Fruit fly (Drosophila melanogaster): ENCODE results near the gene CG3792.

Gene CG3792

DNA sequence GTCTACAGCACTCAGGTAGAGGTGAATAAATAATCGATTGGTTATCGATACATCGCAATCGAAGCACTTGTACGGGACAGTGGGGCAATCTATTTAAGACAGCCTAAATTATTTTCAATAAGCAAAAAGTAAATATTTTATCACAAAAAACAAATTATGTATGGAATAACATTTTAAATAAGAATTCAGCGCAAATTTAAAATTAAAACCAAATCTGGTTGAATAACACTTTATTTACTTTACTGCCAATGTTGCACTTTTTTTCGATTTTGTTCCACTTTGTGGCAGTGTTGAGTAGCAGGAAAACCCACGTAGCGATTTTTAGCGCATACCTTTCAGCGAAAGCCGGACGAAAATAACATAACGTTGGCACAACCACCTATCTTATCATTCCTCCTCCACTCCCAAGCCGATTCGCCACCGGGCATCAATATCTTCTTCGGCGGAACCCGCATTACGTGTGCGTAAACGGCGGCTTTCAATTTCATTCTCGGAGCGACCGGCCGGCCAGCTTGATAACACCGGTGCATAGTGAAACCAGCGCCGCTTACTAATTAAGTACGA is at the start of gene CG3792, which contains the start of gene Gmd:
TSS of gene CG3792 (plus strand) at position 325 of the 564 bp plus-strand sequence.
TSS of gene Gmd (minus strand) at position 36 of the 564 bp plus-strand sequence.
- no peak for TF ChIP-seq insv (optimal IDR thresholded peaks at IDR 0.05)
- no peak for TF ChIP-seq ttk (optimal IDR thresholded peaks at IDR 0.05)
- TF ChIP-seq h (optimal IDR thresholded peaks at IDR 0.05) = no peak
- no peak for TF ChIP-seq Myc (optimal IDR thresholded peaks at IDR 0.05)
- TF ChIP-seq psq (optimal IDR thresholded peaks at IDR 0.05) = no peak
- no peak for TF ChIP-seq Sin3A (optimal IDR thresholded peaks at IDR 0.05)

- no peak for TF ChIP-seq ttk (optimal IDR thresholded peaks at IDR 0.05)
- TF ChIP-seq psq (optimal IDR thresholded peaks at IDR 0.05) = no peak
- no peak for TF ChIP-seq Myc (optimal IDR thresholded peaks at IDR 0.05)
- TF ChIP-seq insv (optimal IDR thresholded peaks at IDR 0.05) = no peak
- TF ChIP-seq h (optimal IDR thresholded peaks at IDR 0.05) = no peak
- no peak for TF ChIP-seq Sin3A (optimal IDR thresholded peaks at IDR 0.05)
These were observed 48.8 kb upstream of the CG3792 start for dm6 chr2L:4928340-4928739.

DNA sequence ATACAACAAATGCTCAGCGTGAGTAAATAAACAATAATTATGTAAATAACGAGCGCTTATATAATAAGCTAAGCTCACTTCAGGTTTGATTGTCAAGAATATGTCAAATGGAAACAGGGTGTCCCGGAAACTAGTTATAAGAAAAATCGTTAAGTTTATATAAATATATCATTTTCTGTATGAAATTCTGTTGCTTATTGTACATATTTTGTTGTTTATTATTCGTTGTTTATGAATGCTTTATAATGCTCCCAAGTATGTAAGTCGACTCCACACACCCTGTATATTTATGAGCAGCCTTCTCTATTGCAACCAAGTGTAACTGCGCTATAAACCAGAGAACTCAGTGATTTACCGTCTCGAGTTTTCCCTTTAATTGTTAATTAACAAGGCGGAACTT is 46.6 kb upstream of the CG3792 start:
- no peak for TF ChIP-seq insv (optimal IDR thresholded peaks at IDR 0.05)
- no peak for TF ChIP-seq Sin3A (optimal IDR thresholded peaks at IDR 0.05)

DNA sequence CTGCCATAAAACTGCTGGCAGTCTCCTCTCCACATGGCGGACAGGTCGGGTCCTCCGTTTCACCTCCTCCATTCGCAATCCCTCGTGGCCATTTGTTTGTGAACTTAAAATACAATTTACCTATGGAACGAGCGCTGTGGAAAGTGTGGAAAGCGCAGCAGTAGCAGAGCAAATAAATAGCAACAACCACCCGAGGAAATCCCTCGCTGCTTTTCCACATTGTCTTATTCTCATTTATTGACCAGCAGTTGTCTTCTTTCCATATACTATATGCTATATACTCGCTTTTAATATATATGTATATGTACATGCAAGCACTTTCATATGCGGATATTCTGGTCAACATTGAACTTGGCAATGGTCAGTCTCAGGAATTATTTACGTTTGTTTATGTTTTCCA is 44.8 kb upstream of the CG3792 start, which contains the start of gene hoe1:
TSS of gene hoe1 (minus strand) at position 101 of the 400 bp plus-strand sequence.
- TF ChIP-seq insv (optimal IDR thresholded peaks at IDR 0.05) (no peak), ttk (optimal IDR thresholded peaks at IDR 0.05) (no peak), Sin3A (optimal IDR thresholded peaks at IDR 0.05) (no peak), psq (optimal IDR thresholded peaks at IDR 0.05) (no peak), Myc (optimal IDR thresholded peaks at IDR 0.05) (no peak), h (optimal IDR thresholded peaks at IDR 0.05) (no peak)

DNA sequence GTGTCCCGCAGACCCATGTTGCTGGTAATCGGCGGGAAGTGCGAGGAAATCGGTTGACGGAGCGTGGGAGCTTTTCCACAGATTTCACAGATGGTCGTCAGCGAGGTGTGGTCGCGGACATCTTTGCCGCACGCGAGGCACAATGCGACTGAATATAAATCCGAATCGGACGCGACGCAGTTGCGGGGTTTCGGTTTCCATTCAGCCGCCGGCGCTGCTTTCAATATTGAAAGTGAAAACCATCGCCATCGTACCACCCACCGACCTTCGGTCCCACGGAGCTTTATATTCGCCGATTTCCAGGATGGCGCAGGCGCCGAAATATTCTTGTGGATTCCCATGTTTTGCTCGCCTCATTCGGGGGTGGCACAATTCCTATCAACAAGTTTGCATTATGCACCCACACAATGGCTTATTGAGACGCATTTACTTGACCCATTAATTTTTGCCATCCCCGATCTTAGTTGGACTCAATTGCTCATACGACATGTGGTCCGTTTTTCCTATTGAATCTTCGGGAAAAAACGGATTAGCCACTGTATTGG is 40.7 kb upstream of the CG3792 start, which contains the start of gene hoe2:
TSS of gene hoe2 (minus strand) at position 126 of the 545 bp plus-strand sequence.
- TF ChIP-seq ttk (optimal IDR thresholded peaks at IDR 0.05) (no peak), h (optimal IDR thresholded peaks at IDR 0.05) (no peak), Myc (optimal IDR thresholded peaks at IDR 0.05) (no peak), Sin3A (optimal IDR thresholded peaks at IDR 0.05) (no peak)

DNA sequence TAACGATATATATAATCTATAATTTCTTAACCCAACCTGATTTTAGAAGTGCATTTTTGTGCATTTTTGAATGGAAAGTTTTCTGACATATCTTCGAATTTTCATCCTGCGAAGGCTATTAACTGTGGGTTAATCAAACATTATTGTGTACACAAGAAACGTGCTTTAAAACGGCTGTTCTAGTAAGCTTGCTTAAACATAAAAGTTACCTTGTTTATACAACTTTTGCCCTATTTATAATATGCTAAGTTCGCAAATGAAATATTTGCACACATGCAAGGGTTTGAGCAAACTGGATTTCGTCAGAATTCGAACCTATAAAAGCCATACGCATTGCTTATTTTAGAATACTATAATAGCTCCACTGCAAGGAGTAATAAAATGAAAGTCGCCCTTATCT is 40.1 kb upstream of the CG3792 start, which contains the start of gene Sgs1:
TSS of gene Sgs1 (plus strand) at position 350 of the 400 bp plus-strand sequence.
- TF ChIP-seq Sin3A (optimal IDR thresholded peaks at IDR 0.05) (no peak), ttk (optimal IDR thresholded peaks at IDR 0.05) (no peak), insv (optimal IDR thresholded peaks at IDR 0.05) (no peak), Myc (optimal IDR thresholded peaks at IDR 0.05) (no peak), psq (optimal IDR thresholded peaks at IDR 0.05) (no peak), h (optimal IDR thresholded peaks at IDR 0.05) (no peak)

dm6 chr2L:4942257-4942792 is 34.8 kb upstream of the CG3792 start, which contains the start of gene synr:
Gene synr (plus strand): TSS chr2L:4942742.
- TF ChIP-seq Sin3A (optimal IDR thresholded peaks at IDR 0.05) = no peak
- TF ChIP-seq insv (optimal IDR thresholded peaks at IDR 0.05) = no peak
- TF ChIP-seq h (optimal IDR thresholded peaks at IDR 0.05) = no peak
- TF ChIP-seq psq (optimal IDR thresholded peaks at IDR 0.05) = no peak
- TF ChIP-seq Myc (optimal IDR thresholded peaks at IDR 0.05) = no peak
- no peak for TF ChIP-seq ttk (optimal IDR thresholded peaks at IDR 0.05)

DNA sequence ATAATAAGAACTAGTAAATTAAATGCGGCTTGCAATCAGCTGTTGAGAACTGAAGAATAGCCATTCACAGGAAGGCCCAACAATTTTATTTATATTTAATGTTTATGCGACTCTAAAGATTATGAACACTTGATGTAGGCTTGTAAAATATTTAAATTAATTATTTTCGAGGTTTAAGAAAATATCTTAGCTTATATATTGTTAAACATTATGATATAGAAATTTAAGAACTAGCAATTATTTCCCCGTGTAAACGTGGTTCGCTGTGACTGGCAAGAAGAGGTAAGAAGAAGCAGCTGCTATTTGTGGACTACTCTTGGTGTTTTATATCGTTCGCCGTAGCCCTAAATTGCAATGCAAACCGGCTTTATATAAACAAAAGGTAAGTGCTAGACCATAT is 31.8 kb upstream of the CG3792 start, which contains the start of the genes mRpL24 and betaggt-I:
TSS of gene mRpL24 (minus strand) at position 62 of the 400 bp plus-strand sequence.
TSS of gene betaggt-I (plus strand) at position 280 of the 400 bp plus-strand sequence.
- TF ChIP-seq insv (optimal IDR thresholded peaks at IDR 0.05) = no peak
- no peak for TF ChIP-seq psq (optimal IDR thresholded peaks at IDR 0.05)
- no peak for TF ChIP-seq Sin3A (optimal IDR thresholded peaks at IDR 0.05)
- TF ChIP-seq h (optimal IDR thresholded peaks at IDR 0.05) = no peak
- TF ChIP-seq ttk (optimal IDR thresholded peaks at IDR 0.05) = no peak
- no peak for TF ChIP-seq Myc (optimal IDR thresholded peaks at IDR 0.05)

dm6 chr2L:4949453-4950045 is 27.6 kb upstream of the CG3792 start, which contains the start of gene jet:
Gene jet (minus strand): TSS chr2L:4949784.
- TF ChIP-seq Myc (optimal IDR thresholded peaks at IDR 0.05) (no peak), psq (optimal IDR thresholded peaks at IDR 0.05) (no peak), insv (optimal IDR thresholded peaks at IDR 0.05) (no peak), ttk (optimal IDR thresholded peaks at IDR 0.05) (no peak), Sin3A (optimal IDR thresholded peaks at IDR 0.05) (no peak), h (optimal IDR thresholded peaks at IDR 0.05) (no peak)

DNA sequence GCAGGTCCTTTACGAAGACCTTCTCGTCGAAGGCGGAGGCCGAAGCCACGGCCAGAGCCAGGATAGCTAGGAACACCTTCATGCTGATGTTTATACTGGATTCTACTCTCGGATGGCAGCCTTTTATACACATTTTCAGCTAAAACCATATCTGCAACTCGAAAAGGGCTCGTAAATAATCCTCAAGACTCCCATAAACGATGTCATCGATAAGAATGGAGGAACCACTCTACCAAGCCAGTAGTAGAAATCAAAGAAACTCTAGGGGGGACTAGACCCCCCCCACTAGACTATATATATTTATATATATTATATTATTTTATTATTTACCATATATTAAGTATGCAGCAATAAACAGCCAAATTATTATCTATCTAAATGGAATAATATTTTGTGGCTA is 26.4 kb upstream of the CG3792 start, which contains the start of gene Jon25Biii:
TSS of gene Jon25Biii (minus strand) at position 101 of the 400 bp plus-strand sequence.
- TF ChIP-seq psq (optimal IDR thresholded peaks at IDR 0.05) = no peak
- no peak for TF ChIP-seq insv (optimal IDR thresholded peaks at IDR 0.05)
- TF ChIP-seq ttk (optimal IDR thresholded peaks at IDR 0.05) = no peak
- no peak for TF ChIP-seq Sin3A (optimal IDR thresholded peaks at IDR 0.05)
- TF ChIP-seq Myc (optimal IDR thresholded peaks at IDR 0.05) = no peak

dm6 chr2L:4953086-4953570 is 24.0 kb upstream of the CG3792 start, which contains the start of gene Jon25Bii:
Gene Jon25Bii (minus strand): TSS chr2L:4953136.
- TF ChIP-seq Myc (optimal IDR thresholded peaks at IDR 0.05) (no peak), ttk (optimal IDR thresholded peaks at IDR 0.05) (no peak), Sin3A (optimal IDR thresholded peaks at IDR 0.05) (no peak), psq (optimal IDR thresholded peaks at IDR 0.05) (no peak), insv (optimal IDR thresholded peaks at IDR 0.05) (no peak), h (optimal IDR thresholded peaks at IDR 0.05) (no peak)
